Fruit fly (Drosophila melanogaster) whole organism, wandering third instar larva: ENCODE data around the gene srp.
A peak's percentile ranks its signal among the peaks of the same experiment; 100 is the strongest.

ENCODE experiments used
- Abd-B ChIP-seq: fragments of >200 bp; optimal IDR thresholded peaks from 2 replicates; lab custom pipeline; 2017; ENCODE audit warnings: missing biosample characterization, missing genetic modification characterization
- CG9705 ChIP-seq: fragments of 200-800 bp; sonication (Bioruptor generic); optimal IDR thresholded peaks from 2 replicates; lab custom pipeline; 2018; ENCODE audit warnings: missing biosample characterization, mild to moderate bottlenecking, missing genetic modification characterization
- CrebA ChIP-seq: fragments of 200-800 bp; sonication (Bioruptor generic); optimal IDR thresholded peaks from 2 replicates; lab custom pipeline; 2016; ENCODE audit warnings: missing biosample characterization, mild to moderate bottlenecking, missing genetic modification characterization, borderline replicate concordance
- Dfd ChIP-seq: fragments of >200 bp; optimal IDR thresholded peaks from 2 replicates; lab custom pipeline; 2017; ENCODE audit warnings: missing biosample characterization, missing genetic modification characterization
- Dif ChIP-seq: fragments of 200-275, 200-300 bp; sonication (Bioruptor generic); optimal IDR thresholded peaks from 2 replicates; lab custom pipeline; 2018; ENCODE audit warnings: missing biosample characterization, missing genetic modification characterization; ENCODE audit not compliant: partially characterized antibody
- HLH106 ChIP-seq: fragments of 200-800 bp; optimal IDR thresholded peaks from 3 replicates; lab custom pipeline; 2019; ENCODE audit warnings: missing biosample characterization, mild to moderate bottlenecking, missing genetic modification characterization, moderate library complexity
- Hnf4 ChIP-seq: fragments of 200-800 bp; sonication (Bioruptor generic); optimal IDR thresholded peaks from 2 replicates; lab custom pipeline; 2016; ENCODE audit warnings: missing biosample characterization, mild to moderate bottlenecking, missing genetic modification characterization
- Hr78 ChIP-seq: fragments of >200 bp; optimal IDR thresholded peaks from 2 replicates; lab custom pipeline; 2017; ENCODE audit warnings: missing biosample characterization, missing genetic modification characterization
- Hr83 ChIP-seq: fragments of 200-300 bp; sonication (Bioruptor generic); optimal IDR thresholded peaks from 2 replicates; lab custom pipeline; 2016; ENCODE audit warnings: missing biosample characterization, mild to moderate bottlenecking, missing genetic modification characterization, moderate library complexity; ENCODE audit not compliant: poor library complexity, severe bottlenecking
- Jra ChIP-seq: sonication (Bioruptor generic); optimal IDR thresholded peaks from 2 replicates; lab custom pipeline; 2016; ENCODE audit warnings: missing biosample characterization, missing genetic modification characterization
- Mio ChIP-seq: sonication (Bioruptor generic); optimal IDR thresholded peaks from 2 replicates; lab custom pipeline; 2016; ENCODE audit warnings: missing biosample characterization, missing genetic modification characterization
- N ChIP-seq: fragments of >200 bp; optimal IDR thresholded peaks from 2 replicates; lab custom pipeline; 2018; ENCODE audit warnings: missing biosample characterization, missing external identifiers, missing genetic modification characterization
- Rel ChIP-seq, 2 experiments: fragments of 200-800 bp; sonication (Bioruptor generic) in 1 of 2; optimal IDR thresholded peaks; 2 replicates in 1 of 2; 3 replicates in 1 of 2; lab custom pipeline; 2016 to 2019; ENCODE audit warnings: mild to moderate bottlenecking in 2 of 2, missing biosample characterization in 2 of 2, missing genetic modification characterization in 2 of 2, moderate library complexity in 1 of 2
- Vsx2 ChIP-seq: fragments of 200-300, 225-300 bp; sonication (Bioruptor generic); optimal IDR thresholded peaks from 2 replicates; lab custom pipeline; 2018; ENCODE audit warnings: missing biosample characterization, missing genetic modification characterization; ENCODE audit not compliant: partially characterized antibody
- br ChIP-seq: fragments of 200-800 bp; sonication (Bioruptor generic); optimal IDR thresholded peaks from 2 replicates; lab custom pipeline; 2016; ENCODE audit warnings: missing biosample characterization, missing genetic modification characterization
- dl ChIP-seq, 2 experiments: fragments of 175-275, 200-275 bp in 1 of 2; fragments of 200-275 bp in 1 of 2; sonication (Bioruptor generic); optimal IDR thresholded peaks; lab custom pipeline; 2018; ENCODE audit warnings: mild to moderate bottlenecking in 2 of 2, missing biosample characterization in 2 of 2, missing genetic modification characterization in 2 of 2, moderate library complexity in 2 of 2; ENCODE audit not compliant: partially characterized antibody in 2 of 2, insufficient read depth in 1 of 2
- dmrt93B ChIP-seq: fragments of 200-800 bp; sonication (Bioruptor generic); optimal IDR thresholded peaks from 2 replicates; lab custom pipeline; 2018; ENCODE audit warnings: missing biosample characterization, mild to moderate bottlenecking, missing genetic modification characterization
- dsf ChIP-seq: sonication (Bioruptor generic); optimal IDR thresholded peaks from 2 replicates; lab custom pipeline; 2016; ENCODE audit warnings: missing biosample characterization, missing genetic modification characterization, borderline replicate concordance
- ey ChIP-seq: fragments of 200-800 bp; sonication (Bioruptor generic); optimal IDR thresholded peaks from 2 replicates; lab custom pipeline; 2016; ENCODE audit warnings: missing biosample characterization, missing genetic modification characterization
- foxo ChIP-seq, 2 experiments: fragments of 200-800 bp; sonication (Bioruptor generic); optimal IDR thresholded peaks; 2 replicates in 1 of 2; 3 replicates in 1 of 2; lab custom pipeline; 2016 to 2017; ENCODE audit warnings: missing biosample characterization in 2 of 2, missing genetic modification characterization in 2 of 2
- h ChIP-seq: fragments of 200-800 bp; sonication (Bioruptor generic); optimal IDR thresholded peaks from 3 replicates; lab custom pipeline; 2016; ENCODE audit warnings: missing biosample characterization, mild to moderate bottlenecking, missing genetic modification characterization
- psq ChIP-seq: fragments of 200-800 bp; sonication (Bioruptor generic); optimal IDR thresholded peaks from 3 replicates; lab custom pipeline; 2017; ENCODE audit warnings: missing biosample characterization, mild to moderate bottlenecking, missing genetic modification characterization, moderate library complexity
- rgr ChIP-seq: fragments of 200-800 bp; sonication (Bioruptor generic); optimal IDR thresholded peaks from 3 replicates; lab custom pipeline; 2016; ENCODE audit warnings: missing biosample characterization, mild to moderate bottlenecking, missing genetic modification characterization
- sage ChIP-seq: fragments of 200-800 bp; sonication (Bioruptor generic); optimal IDR thresholded peaks from 2 replicates; lab custom pipeline; 2016; ENCODE audit warnings: missing biosample characterization, mild to moderate bottlenecking, missing genetic modification characterization
- sv ChIP-seq: fragments of 200-800 bp; sonication (Bioruptor generic); optimal IDR thresholded peaks from 3 replicates; lab custom pipeline; 2016; ENCODE audit warnings: missing biosample characterization, missing genetic modification characterization
- tai ChIP-seq: sonication (Bioruptor generic); optimal IDR thresholded peaks from 2 replicates; lab custom pipeline; 2016; ENCODE audit warnings: missing biosample characterization, missing genetic modification characterization
- usp ChIP-seq: fragments of >200 bp; optimal IDR thresholded peaks from 2 replicates; lab custom pipeline; 2017; ENCODE audit warnings: missing biosample characterization, missing genetic modification characterization
- woc ChIP-seq: sonication (Bioruptor generic); optimal IDR thresholded peaks from 2 replicates; lab custom pipeline; 2016; ENCODE audit warnings: missing biosample characterization, mild to moderate bottlenecking, missing genetic modification characterization

The srp gene

DNA sequence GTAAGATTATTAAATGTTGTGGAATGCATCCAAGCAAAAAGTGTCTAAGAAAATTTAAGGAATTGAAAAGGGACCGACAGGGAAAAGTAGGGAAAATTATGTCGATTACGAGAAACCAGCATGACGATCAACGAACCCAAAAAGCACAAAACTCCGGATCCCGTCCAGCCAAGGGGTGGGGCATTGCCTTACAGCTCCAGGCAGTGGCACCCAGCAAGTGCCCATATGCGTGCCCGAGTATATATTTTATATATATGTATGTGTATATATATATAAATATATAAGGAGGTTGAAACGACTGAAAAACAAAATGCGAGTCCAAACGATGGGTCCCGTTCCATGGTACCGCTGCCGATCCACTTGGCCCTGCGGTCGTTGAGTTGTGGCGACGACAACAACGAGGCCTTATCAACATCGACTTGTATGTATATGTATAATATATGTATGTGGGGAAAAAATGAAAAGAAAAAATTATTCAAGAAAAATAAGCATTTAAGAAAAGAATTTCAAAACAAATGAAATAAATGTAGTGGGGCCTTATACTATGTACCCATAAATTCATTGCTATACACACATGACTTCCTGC, 1.2 kb downstream of the srp start:
- no peak for TF ChIP-seq HLH106 (tag; lab: Kevin White, UChicago)
- no peak for TF ChIP-seq dl (GFP tag; optimal IDR thresholded peaks at IDR 0.05; lab: Kevin White, UChicago; ENCODE audit: insufficient read depth in 1 of 2, partially characterized antibody in 2 of 2)
- no peak for TF ChIP-seq Hr78 (GFP tag; lab: Kevin White, UChicago)
- TF ChIP-seq tai: no peak
- TF ChIP-seq CrebA: no peak
- TF ChIP-seq Rel (GFP tag; optimal IDR thresholded peaks at IDR 0.05; lab: Kevin White, UChicago): no peak
- peak; percentile 85 for TF ChIP-seq Rel (tag; optimal IDR thresholded peaks at IDR 0.05; lab: Kevin White, UChicago)

DNA sequence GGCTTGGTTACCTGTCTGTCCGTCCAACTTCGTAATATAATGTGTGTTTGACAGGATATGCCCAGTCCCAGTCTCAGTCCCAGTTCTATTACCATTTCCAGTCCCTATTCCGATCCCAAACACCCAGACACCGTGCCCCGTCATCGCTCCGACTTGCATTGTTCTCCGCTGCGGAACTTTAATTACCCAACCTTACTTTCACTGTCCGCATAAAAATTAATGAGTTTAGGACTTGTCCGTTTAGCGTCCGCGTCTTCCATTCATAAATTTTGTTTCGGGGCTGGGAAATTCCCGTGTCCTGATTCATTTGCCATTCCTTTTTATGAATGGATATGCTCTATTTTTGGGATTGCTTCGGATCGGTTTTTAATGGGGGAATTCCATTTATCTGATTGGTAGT, 2.4 kb downstream of the srp start:
- no peak for TF ChIP-seq foxo (GFP tag; optimal IDR thresholded peaks at IDR 0.05; lab: Kevin White, UChicago)
- no peak for TF ChIP-seq dl (GFP tag; optimal IDR thresholded peaks at IDR 0.05; lab: Kevin White, UChicago; ENCODE audit: insufficient read depth in 1 of 2, partially characterized antibody in 2 of 2)
- TF ChIP-seq rgr (GFP tag; lab: Kevin White, UChicago): no peak
- TF ChIP-seq dmrt93B: no peak

DNA sequence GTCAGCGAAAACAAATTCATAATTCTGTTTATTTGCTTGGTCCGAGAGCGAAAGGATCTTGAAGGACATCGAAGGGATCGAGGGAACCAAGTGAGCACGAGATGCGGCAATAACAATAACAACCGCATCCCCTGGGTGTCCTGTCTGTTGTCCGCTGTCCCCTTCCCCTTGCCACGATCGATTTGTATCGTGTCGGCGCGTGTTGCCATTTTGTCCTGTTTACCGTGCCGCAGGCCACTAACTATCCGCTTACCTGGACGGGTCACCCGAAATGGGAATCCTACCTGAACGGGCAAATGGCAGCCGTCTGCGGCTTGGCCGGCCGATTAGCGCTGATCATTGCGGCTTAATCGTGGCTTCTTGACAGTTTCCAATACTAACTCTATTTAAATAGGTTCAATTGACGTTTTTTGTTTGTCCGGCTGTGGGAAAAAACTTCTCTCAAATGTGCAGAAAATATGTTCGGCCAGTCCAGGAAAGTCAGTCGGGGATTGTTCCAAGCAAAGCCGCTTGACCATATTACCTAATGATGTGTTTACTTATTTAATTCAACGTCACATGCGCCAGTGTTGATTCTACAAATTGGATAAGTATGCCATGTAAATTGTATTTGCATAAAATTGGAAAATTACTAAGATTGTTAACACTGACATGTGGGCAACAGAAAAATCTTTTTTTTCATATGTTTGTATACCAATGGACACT, 3.4 kb downstream of the srp start:
- no peak for TF ChIP-seq Abd-B (GFP tag; lab: Kevin White, UChicago)
- no peak for TF ChIP-seq dl (GFP tag; optimal IDR thresholded peaks at IDR 0.05; lab: Kevin White, UChicago; ENCODE audit: insufficient read depth in 1 of 2, partially characterized antibody in 2 of 2)
- no peak for TF ChIP-seq Hr83
- no peak for TF ChIP-seq ey (GFP tag; lab: Kevin White, UChicago)
- no peak for TF ChIP-seq tai
- no peak for TF ChIP-seq h
- TF ChIP-seq Mio (GFP tag; lab: Kevin White, UChicago): no peak
- TF ChIP-seq Dfd: no peak
- TF ChIP-seq sage (GFP tag; lab: Kevin White, UChicago): no peak
- TF ChIP-seq CG9705 (GFP tag; lab: Kevin White, UChicago): no peak
- TF ChIP-seq Hnf4 (GFP tag; lab: Kevin White, UChicago): no peak
- TF ChIP-seq sv (GFP tag; lab: Kevin White, UChicago): no peak
- no peak for TF ChIP-seq woc (GFP tag; lab: Kevin White, UChicago)
- no peak for TF ChIP-seq Vsx2 (GFP tag; lab: Kevin White, UChicago)
- TF ChIP-seq N: no peak
- TF ChIP-seq rgr (GFP tag; lab: Kevin White, UChicago): no peak
- TF ChIP-seq Jra (GFP tag; lab: Kevin White, UChicago): no peak
- no peak for TF ChIP-seq Dif
- TF ChIP-seq dsf (GFP tag; lab: Kevin White, UChicago): no peak
- TF ChIP-seq, all 38 proteins: peak for 0

DNA sequence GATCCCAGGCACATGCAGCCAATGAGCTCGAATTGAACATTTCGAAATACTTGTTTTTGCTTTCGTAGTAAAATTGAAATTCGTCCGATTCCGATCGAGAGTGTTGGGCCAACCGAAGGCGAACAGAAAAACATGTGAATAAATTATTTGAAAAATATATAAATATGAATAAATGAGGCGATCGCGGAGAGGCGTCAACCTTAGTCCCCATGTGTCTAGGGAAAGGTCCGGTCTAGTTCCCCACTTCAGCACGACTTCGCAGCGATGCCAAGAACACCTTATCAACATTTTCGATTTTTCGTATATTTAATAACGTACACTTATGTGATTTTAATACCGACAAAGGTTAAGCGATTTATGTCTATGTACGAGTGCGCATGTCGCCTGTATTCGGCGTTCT, 5.6 kb downstream of the srp start:
- TF ChIP-seq Rel (GFP tag; optimal IDR thresholded peaks at IDR 0.05; lab: Kevin White, UChicago): no peak
- peak; percentile 11 for TF ChIP-seq Rel (tag; optimal IDR thresholded peaks at IDR 0.05; lab: Kevin White, UChicago)
- no peak for TF ChIP-seq HLH106 (tag; lab: Kevin White, UChicago)

DNA sequence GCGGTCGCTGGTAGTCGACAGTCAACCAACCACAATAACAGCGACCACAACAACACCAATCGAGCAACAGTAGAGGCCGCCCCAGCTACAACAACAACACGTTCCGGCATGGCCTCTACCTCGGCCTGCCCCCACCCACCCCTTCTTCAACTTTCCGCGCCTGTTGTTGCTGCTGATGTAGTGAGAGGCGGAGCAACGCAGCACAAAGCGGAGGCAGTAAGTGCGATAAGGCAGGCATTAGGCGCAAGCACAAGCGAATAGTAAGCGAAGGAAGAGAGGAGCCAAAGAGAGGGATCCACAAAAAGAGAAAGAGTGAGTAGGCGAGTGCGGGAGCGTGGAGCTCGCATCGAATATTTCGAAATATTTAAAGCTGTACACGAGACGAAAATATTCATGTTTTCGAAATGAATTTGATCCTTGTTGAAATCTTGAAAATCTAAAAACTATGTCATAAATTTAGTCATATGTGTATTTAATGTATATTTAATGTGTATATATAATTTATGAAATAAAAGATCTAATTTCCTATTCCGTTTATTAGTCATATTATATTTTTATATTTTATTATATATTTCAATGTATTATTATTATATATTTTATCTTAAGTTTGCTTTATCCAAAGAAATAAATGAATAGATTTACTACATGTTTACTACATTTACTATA, 7.3 kb downstream of the srp start:
- no peak for TF ChIP-seq usp
- TF ChIP-seq h: peak; percentile 5
- TF ChIP-seq foxo (GFP tag; optimal IDR thresholded peaks at IDR 0.05; lab: Kevin White, UChicago): peak in 1 of 2 experiments; percentile 14
- TF ChIP-seq psq (GFP tag; lab: Kevin White, UChicago): peak; percentile 49
- TF ChIP-seq Hr83: peak; percentile 78
- TF ChIP-seq Dif: peak; percentile 88
- no peak for TF ChIP-seq Rel (GFP tag; optimal IDR thresholded peaks at IDR 0.05; lab: Kevin White, UChicago)
- peak; percentile 55 for TF ChIP-seq Rel (tag; optimal IDR thresholded peaks at IDR 0.05; lab: Kevin White, UChicago)
- peak; percentile 63 to 72 for TF ChIP-seq dl (GFP tag; optimal IDR thresholded peaks at IDR 0.05; lab: Kevin White, UChicago; ENCODE audit: insufficient read depth in 1 of 2, partially characterized antibody in 2 of 2)
- TF ChIP-seq br (GFP tag; lab: Kevin White, UChicago): no peak
